Worm (Caenorhabditis elegans): Measurements from ENCODE around the gene T08D10.4.

- no peak for TF ChIP-seq ets-7 (tag; optimal IDR thresholded peaks at IDR 0.05)
- TF ChIP-seq ceh-36 (tag; optimal IDR thresholded peaks at IDR 0.05) = no peak
- TF ChIP-seq tra-4 (tag; optimal IDR thresholded peaks at IDR 0.05) = no peak
- no peak for TF ChIP-seq hnd-1 (tag; optimal IDR thresholded peaks at IDR 0.05)
- no peak for TF ChIP-seq hmbx-1 (tag; optimal IDR thresholded peaks at IDR 0.05)
- TF ChIP-seq ama-1 (optimal IDR thresholded peaks at IDR 0.05) = no peak
- TF ChIP-seq flt-1 (GFP tag; IDR thresholded peaks at IDR 0.05) = no peak
- no peak for TF ChIP-seq hmg-4 (GFP tag; optimal IDR thresholded peaks at IDR 0.05)
- TF ChIP-seq F13C5.2 (tag; optimal IDR thresholded peaks at IDR 0.05) = no peak
Measured at ce11 chrX:11968024-11968598, 15.0 kb upstream of the T08D10.4 start.
